Worm (Caenorhabditis elegans) whole organism, young adult: Measurements from ENCODE around the gene C08E8.1.

Experiments used
- F49E8.2 ChIP-seq: sonication (generic microtip); optimal IDR thresholded peaks from 3 replicates; lab custom pipeline; 2017; ENCODE audit warnings: missing genetic modification characterization, mild to moderate bottlenecking, missing compliant biosample characterization, antibody characterized with exemption, moderate library complexity; ENCODE audit not compliant: insufficient read depth
- F52B5.7 ChIP-seq: sonication (generic microtip); optimal IDR thresholded peaks from 2 replicates; lab custom pipeline; 2016; ENCODE audit warnings: mild to moderate bottlenecking, missing genetic modification characterization, missing compliant biosample characterization
- K12H6.12 ChIP-seq: fragments of 200-800 bp; sonication (Bioruptor generic); optimal IDR thresholded peaks from 2 replicates; lab custom pipeline; 2018; ENCODE audit warnings: mild to moderate bottlenecking, missing genetic modification characterization, missing compliant biosample characterization
- Y53F4B.3 ChIP-seq: fragments of 200-800 bp; sonication (Bioruptor generic); IDR thresholded peaks from 2 replicates; pipeline ENCODE4 v1.3.6; 2022; ENCODE audit warnings: missing genetic modification reagents, missing genetic modification characterization, missing compliant biosample characterization
- Y56A3A.18 ChIP-seq: fragments of 200-800 bp; sonication (Bioruptor generic); IDR thresholded peaks from 2 replicates; pipeline ENCODE4 v1.3.6; 2022; ENCODE audit warnings: missing genetic modification reagents, missing genetic modification characterization, missing compliant biosample characterization
- Y79H2A.3 ChIP-seq: fragments of 200-800 bp; sonication (Bioruptor generic); conservative IDR thresholded peaks from 2 replicates; pipeline ENCODE4 v1.3.6; 2022; ENCODE audit warnings: missing genetic modification reagents, missing genetic modification characterization, missing compliant biosample characterization
- Y95B8A.8 ChIP-seq: fragments of 200-800 bp; sonication (Bioruptor generic); IDR thresholded peaks from 2 replicates; pipeline ENCODE4 v1.3.6; 2022; ENCODE audit warnings: missing genetic modification reagents, missing genetic modification characterization, missing compliant biosample characterization
- akir-1 ChIP-seq: fragments of 200-800 bp; sonication (Bioruptor generic); optimal IDR thresholded peaks from 2 replicates; lab custom pipeline; 2018; ENCODE audit warnings: mild to moderate bottlenecking, missing genetic modification characterization, moderate library complexity, missing compliant biosample characterization
- attf-5 ChIP-seq: fragments of 200-800 bp; sonication (Bioruptor generic); optimal IDR thresholded peaks from 2 replicates; lab custom pipeline; 2018; ENCODE audit warnings: mild to moderate bottlenecking, missing genetic modification characterization, missing compliant biosample characterization
- attf-6 ChIP-seq: fragments of 200-800 bp; sonication (Bioruptor generic); IDR thresholded peaks from 2 replicates; pipeline ENCODE4 v1.3.6; 2022; ENCODE audit warnings: missing genetic modification reagents, missing genetic modification characterization, missing compliant biosample characterization
- bed-1 ChIP-seq: fragments of 200-800 bp; sonication (Bioruptor generic); IDR thresholded peaks from 2 replicates; pipeline ENCODE4 v1.3.6; 2022; ENCODE audit warnings: missing genetic modification reagents, missing genetic modification characterization, missing compliant biosample characterization
- ccch-3 ChIP-seq: fragments of 200-800 bp; sonication (Bioruptor generic); optimal IDR thresholded peaks from 2 replicates; lab custom pipeline; 2018; ENCODE audit warnings: mild to moderate bottlenecking, missing genetic modification characterization, missing compliant biosample characterization
- cebp-2 ChIP-seq: fragments of 200-800 bp; sonication (Bioruptor generic); IDR thresholded peaks from 2 replicates; pipeline ENCODE4 v1.3.6; 2022; ENCODE audit warnings: missing genetic modification characterization, missing compliant biosample characterization
- ceh-79 ChIP-seq: sonication (generic microtip); optimal IDR thresholded peaks from 2 replicates; lab custom pipeline; 2017; ENCODE audit warnings: mild to moderate bottlenecking, missing genetic modification characterization, missing compliant biosample characterization
- dpff-1 ChIP-seq: sonication (generic microtip); optimal IDR thresholded peaks from 2 replicates; lab custom pipeline; 2017; ENCODE audit warnings: mild to moderate bottlenecking, missing genetic modification characterization, missing compliant biosample characterization
- egl-44 ChIP-seq: fragments of 200-800 bp; sonication (Bioruptor generic); IDR thresholded peaks from 2 replicates; pipeline ENCODE4 v1.3.6; 2022; ENCODE audit warnings: missing genetic modification reagents, missing genetic modification characterization, missing compliant biosample characterization
- ets-4 ChIP-seq: fragments of 200-800 bp; sonication (Bioruptor generic); optimal IDR thresholded peaks from 2 replicates; lab custom pipeline; 2018; ENCODE audit warnings: mild to moderate bottlenecking, missing genetic modification characterization, missing compliant biosample characterization
- hlh-26 ChIP-seq: fragments of 200-800 bp; sonication (Bioruptor generic); conservative IDR thresholded peaks from 2 replicates; pipeline ENCODE4 v1.3.6; 2022; ENCODE audit warnings: missing genetic modification reagents, missing genetic modification characterization, missing compliant biosample characterization
- lin-54 ChIP-seq: fragments of 200-800 bp; sonication (Bioruptor generic); optimal IDR thresholded peaks from 2 replicates; lab custom pipeline; 2018; ENCODE audit warnings: mild to moderate bottlenecking, missing genetic modification characterization, missing compliant biosample characterization
- lsl-1 ChIP-seq: fragments of 200-800 bp; sonication (Bioruptor generic); optimal IDR thresholded peaks from 2 replicates; lab custom pipeline; 2018; ENCODE audit warnings: mild to moderate bottlenecking, missing genetic modification characterization, moderate library complexity, missing compliant biosample characterization
- madf-10 ChIP-seq: sonication (generic microtip); optimal IDR thresholded peaks from 2 replicates; lab custom pipeline; 2016; ENCODE audit warnings: mild to moderate bottlenecking, missing genetic modification characterization, missing compliant biosample characterization
- madf-8 ChIP-seq: fragments of 200-800 bp; sonication (Bioruptor generic); conservative IDR thresholded peaks from 2 replicates; pipeline ENCODE4 v1.3.6; 2022; ENCODE audit warnings: missing genetic modification reagents, missing genetic modification characterization, missing compliant biosample characterization
- mcd-1 ChIP-seq: fragments of 200-800 bp; sonication (Bioruptor generic); IDR thresholded peaks from 2 replicates; pipeline ENCODE4 v1.3.6; 2022; ENCODE audit warnings: missing genetic modification reagents, missing genetic modification characterization, missing compliant biosample characterization
- mel-28 ChIP-seq: sonication (generic microtip); optimal IDR thresholded peaks from 2 replicates; lab custom pipeline; 2016; ENCODE audit warnings: borderline replicate concordance, mild to moderate bottlenecking, missing genetic modification characterization, missing compliant biosample characterization
- nhr-120 ChIP-seq: fragments of 200-800 bp; sonication (Bioruptor generic); IDR thresholded peaks from 2 replicates; pipeline ENCODE4 v1.3.6; 2022; ENCODE audit warnings: missing genetic modification characterization, missing compliant biosample characterization
- nhr-27 ChIP-seq: fragments of 200-800 bp; sonication (Bioruptor generic); optimal IDR thresholded peaks from 2 replicates; lab custom pipeline; 2018; ENCODE audit warnings: mild to moderate bottlenecking, missing genetic modification characterization, moderate library complexity, missing compliant biosample characterization
- nhr-90 ChIP-seq: sonication (generic microtip); optimal IDR thresholded peaks from 2 replicates; lab custom pipeline; 2016; ENCODE audit warnings: missing genotype, mild to moderate bottlenecking, missing genetic modification characterization, missing compliant biosample characterization
- pha-4 ChIP-seq: fragments of 150-350 bp; sonication (generic microtip); optimal IDR thresholded peaks from 2 replicates; lab custom pipeline; 2014; ENCODE audit warnings: missing biosample characterization, missing genetic modification reagents, missing genetic modification characterization
- sdz-38 ChIP-seq: sonication (generic microtip); optimal IDR thresholded peaks from 2 replicates; lab custom pipeline; 2016; ENCODE audit warnings: missing genotype, missing genetic modification characterization, missing compliant biosample characterization
- sea-2 ChIP-seq: fragments of 200-800 bp; sonication (Bioruptor generic); IDR thresholded peaks from 2 replicates; pipeline ENCODE4 v1.3.6; 2022; ENCODE audit warnings: missing genetic modification characterization, missing compliant biosample characterization
- somi-1 ChIP-seq: fragments of 200-800 bp; sonication (Bioruptor generic); optimal IDR thresholded peaks from 2 replicates; lab custom pipeline; 2018; ENCODE audit warnings: mild to moderate bottlenecking, missing genetic modification characterization, missing compliant biosample characterization
- tlf-1 ChIP-seq: fragments of 200-800 bp; sonication (Bioruptor generic); optimal IDR thresholded peaks from 2 replicates; lab custom pipeline; 2018; ENCODE audit warnings: mild to moderate bottlenecking, missing genetic modification characterization, missing compliant biosample characterization
- unc-62 ChIP-seq: fragments of 150-350 bp; optimal IDR thresholded peaks from 2 replicates; lab custom pipeline; 2014; ENCODE audit warnings: missing biosample characterization, missing genetic modification reagents, missing genetic modification characterization
- zfh-2 ChIP-seq: fragments of 200-800 bp; sonication (Bioruptor generic); conservative IDR thresholded peaks from 2 replicates; pipeline ENCODE4 v1.3.6; 2022; ENCODE audit warnings: missing genetic modification reagents, missing genetic modification characterization, missing compliant biosample characterization
- ztf-3 ChIP-seq: fragments of 200-800 bp; sonication (Bioruptor generic); optimal IDR thresholded peaks from 2 replicates; lab custom pipeline; 2018; ENCODE audit warnings: mild to moderate bottlenecking, missing genetic modification characterization, missing compliant biosample characterization
- ztf-6 ChIP-seq: fragments of 200-800 bp; sonication (Bioruptor generic); IDR thresholded peaks from 2 replicates; pipeline ENCODE4 v1.3.6; 2022; ENCODE audit warnings: missing genetic modification reagents, missing genetic modification characterization, missing compliant biosample characterization

C08E8.1 gene

ce11 chrV:18382590-18382989, 20.3 kb upstream of the C08E8.1 start, which contains the start of gene nhr-288:
nhr-288 (minus strand) TSS chrV:18382690.
- TF ChIP-seq nhr-90 (tag; lab: Kevin White, UChicago) = no peak
- TF ChIP-seq unc-62 (GFP tag; lab: Kevin White, UChicago) = no peak
- TF ChIP-seq dpff-1 (tag; lab: Kevin White, UChicago) = no peak
- no peak for TF ChIP-seq madf-10 (tag; lab: Kevin White, UChicago)
- TF ChIP-seq bed-1 (GFP tag; lab: Robert Waterston, UW) = no peak
- no peak for TF ChIP-seq pha-4 (tag; lab: Kevin White, UChicago)
- no peak for TF ChIP-seq ets-4
- TF ChIP-seq zfh-2 (GFP tag; lab: Robert Waterston, UW) = no peak
- no peak for TF ChIP-seq nhr-120 (GFP tag; lab: Robert Waterston, UW)

ce11 chrV:18378819-18379218, 16.5 kb upstream of the C08E8.1 start, which contains the start of gene Y51A2B.8:
Y51A2B.8 (plus strand) TSS chrV:18379119.
- TF ChIP-seq attf-5 (GFP tag; lab: Kevin White, UChicago) (no peak), lin-54 (GFP tag; lab: Kevin White, UChicago) (no peak), F52B5.7 (tag; lab: Kevin White, UChicago) (no peak), nhr-27 (tag; lab: Kevin White, UChicago) (no peak), ccch-3 (GFP tag; lab: Kevin White, UChicago) (no peak), sea-2 (GFP tag; lab: Robert Waterston, UW) (no peak), Y95B8A.8 (GFP tag; lab: Robert Waterston, UW) (no peak), mel-28 (tag; lab: Kevin White, UChicago) (no peak), ztf-3 (GFP tag; lab: Kevin White, UChicago) (no peak), K12H6.12 (tag; lab: Kevin White, UChicago) (no peak), ceh-79 (no peak), cebp-2 (GFP tag; lab: Robert Waterston, UW) (no peak), hlh-26 (GFP tag; lab: Robert Waterston, UW) (no peak), akir-1 (GFP tag; lab: Kevin White, UChicago) (no peak), mcd-1 (GFP tag; lab: Robert Waterston, UW) (no peak)

DNA sequence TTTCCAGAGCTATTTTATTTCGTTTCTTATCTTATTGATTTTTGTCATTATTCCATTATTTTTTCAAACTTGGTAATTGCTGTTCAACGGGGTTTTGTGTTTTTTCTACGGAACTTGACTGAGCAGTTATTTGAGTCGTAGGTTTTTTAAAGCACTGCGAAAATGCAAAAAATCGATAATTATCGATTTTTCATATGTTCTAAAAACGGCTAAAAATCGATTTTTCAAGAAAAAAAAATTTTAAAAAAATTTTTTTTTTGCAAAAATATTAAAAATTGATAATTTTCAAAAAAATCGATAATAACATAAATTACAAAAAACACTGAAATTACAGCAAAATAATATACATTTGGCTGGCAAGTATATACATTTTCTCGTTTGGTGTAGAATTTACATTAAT, 13.2 kb upstream of the C08E8.1 start:
- TF ChIP-seq K12H6.12 (tag; lab: Kevin White, UChicago) (no peak), Y79H2A.3 (GFP tag; lab: Robert Waterston, UW) (no peak), Y56A3A.18 (GFP tag; lab: Robert Waterston, UW) (no peak)

- TF ChIP-seq dpff-1 (tag; lab: Kevin White, UChicago) (no peak), akir-1 (GFP tag; lab: Kevin White, UChicago) (no peak), lsl-1 (GFP tag; lab: Kevin White, UChicago) (no peak), attf-6 (GFP tag; lab: Robert Waterston, UW) (no peak), egl-44 (no peak), sdz-38 (no peak), tlf-1 (GFP tag; lab: Kevin White, UChicago) (no peak), ztf-6 (no peak), F49E8.2 (tag; lab: Kevin White, UChicago) (no peak), Y53F4B.3 (GFP tag; lab: Robert Waterston, UW) (no peak), somi-1 (no peak), madf-8 (GFP tag; lab: Robert Waterston, UW) (no peak)
Observed at ce11 chrV:18374194-18374593, 11.9 kb upstream of the C08E8.1 start, which contains the start of gene Y51A2B.2. Y51A2B.2 (plus strand) TSS chrV:18374494.
